Fruit fly (Drosophila melanogaster) whole organism, embryonic: ENCODE data around the gene CG9855.

Experiments used
- CG10267 ChIP-seq: fragments of 200-800 bp; sonication (Bioruptor generic); optimal IDR thresholded peaks from 2 replicates; lab custom pipeline; 2018; ENCODE audit warnings: missing biosample characterization, mild to moderate bottlenecking, missing genetic modification characterization, moderate library complexity
- CG10366 ChIP-seq: fragments of 200-800 bp; sonication (Bioruptor generic); IDR thresholded peaks from 2 replicates; pipeline ENCODE4 v1.3.6; 2022; ENCODE audit warnings: missing biosample characterization, missing genetic modification characterization
- CG10431 ChIP-seq: fragments of 200-800 bp; sonication (Bioruptor generic); optimal IDR thresholded peaks from 3 replicates; lab custom pipeline; 2018; ENCODE audit warnings: missing biosample characterization, mild to moderate bottlenecking, missing genetic modification characterization
- CG12104 ChIP-seq: fragments of 200-800 bp; sonication (Bioruptor generic); optimal IDR thresholded peaks from 3 replicates; lab custom pipeline; 2016; ENCODE audit warnings: missing biosample characterization, missing genetic modification characterization
- CG12236 ChIP-seq: fragments of 200-800 bp; sonication (Bioruptor generic); optimal IDR thresholded peaks from 2 replicates; lab custom pipeline; 2016; ENCODE audit warnings: missing biosample characterization, missing genetic modification characterization
- CG12744 ChIP-seq: fragments of 200-800 bp; sonication (Bioruptor generic); optimal IDR thresholded peaks from 2 replicates; lab custom pipeline; 2016; ENCODE audit warnings: missing biosample characterization, missing genetic modification characterization
- CG13424 ChIP-seq: fragments of 200-800 bp; sonication (Bioruptor generic); optimal IDR thresholded peaks from 2 replicates; lab custom pipeline; 2019; ENCODE audit warnings: missing biosample characterization, mild to moderate bottlenecking, missing genetic modification characterization, moderate library complexity
- CG13775 ChIP-seq: fragments of 200-800 bp; sonication (Bioruptor generic); optimal IDR thresholded peaks from 3 replicates; lab custom pipeline; 2017; ENCODE audit warnings: missing biosample characterization, mild to moderate bottlenecking, missing genetic modification characterization
- CG14014 ChIP-seq: fragments of 200-800 bp; sonication (Bioruptor generic); IDR thresholded peaks from 2 replicates; pipeline ENCODE4 v1.3.6; 2022; ENCODE audit warnings: missing biosample characterization, missing genetic modification characterization
- CG15514 ChIP-seq: fragments of 200-800 bp; sonication (Bioruptor generic); optimal IDR thresholded peaks from 3 replicates; lab custom pipeline; 2017; ENCODE audit warnings: missing biosample characterization, missing genetic modification characterization, mild to moderate bottlenecking, moderate library complexity, missing genetic modification reagents
- CG16779 ChIP-seq: fragments of 200-800 bp; sonication (Bioruptor generic); IDR thresholded peaks from 2 replicates; pipeline ENCODE4 v1.3.6; 2022; ENCODE audit warnings: missing biosample characterization, missing genetic modification characterization
- CG16815 ChIP-seq: fragments of 200-800 bp; sonication (Bioruptor generic); optimal IDR thresholded peaks from 3 replicates; lab custom pipeline; 2017; ENCODE audit warnings: missing biosample characterization, mild to moderate bottlenecking, missing genetic modification characterization
- CG17186 ChIP-seq: fragments of 200-800 bp; sonication (Bioruptor generic); optimal IDR thresholded peaks from 3 replicates; lab custom pipeline; 2017; ENCODE audit warnings: missing biosample characterization, missing genetic modification reagents, missing genetic modification characterization
- CG17328 ChIP-seq: fragments of 200-800 bp; sonication (Bioruptor generic); IDR thresholded peaks from 2 replicates; pipeline ENCODE4 v1.3.6; 2022; ENCODE audit warnings: missing biosample characterization, missing genetic modification characterization
- CG2120 ChIP-seq: fragments of 200-800 bp; sonication (Bioruptor generic); optimal IDR thresholded peaks from 3 replicates; lab custom pipeline; 2016; ENCODE audit warnings: missing biosample characterization, missing genetic modification characterization
- CG30431 ChIP-seq: fragments of 200-800 bp; sonication (Bioruptor generic); optimal IDR thresholded peaks from 2 replicates; lab custom pipeline; 2017; ENCODE audit warnings: missing biosample characterization, missing genetic modification characterization
- CG3065 ChIP-seq: fragments of 200-800 bp; sonication (Bioruptor generic); optimal IDR thresholded peaks from 2 replicates; lab custom pipeline; 2016; ENCODE audit warnings: missing biosample characterization, missing genetic modification characterization
- CG3838 ChIP-seq: fragments of 200-800 bp; sonication (Bioruptor generic); optimal IDR thresholded peaks from 3 replicates; lab custom pipeline; 2016; ENCODE audit warnings: missing biosample characterization, missing genetic modification characterization
- CG3995 ChIP-seq: fragments of 200-800 bp; sonication (Bioruptor generic); optimal IDR thresholded peaks from 3 replicates; lab custom pipeline; 2016; ENCODE audit warnings: missing biosample characterization, missing genetic modification characterization
- CG4820 ChIP-seq: fragments of 200-800 bp; sonication (Bioruptor generic); optimal IDR thresholded peaks from 3 replicates; lab custom pipeline; 2016; ENCODE audit warnings: missing biosample characterization, missing genetic modification characterization
- CG7556 ChIP-seq: fragments of 200-800 bp; sonication (Bioruptor generic); optimal IDR thresholded peaks from 2 replicates; lab custom pipeline; 2017; ENCODE audit warnings: missing biosample characterization, mild to moderate bottlenecking, missing genetic modification characterization
- CG9215 ChIP-seq: fragments of 200-800 bp; sonication (Bioruptor generic); IDR thresholded peaks from 2 replicates; pipeline ENCODE4 v1.3.6; 2022; ENCODE audit warnings: missing biosample characterization, missing genetic modification characterization
- Dip2 ChIP-seq: fragments of 200-800 bp; sonication (Bioruptor generic); IDR thresholded peaks from 2 replicates; pipeline ENCODE4 v1.3.6; 2022; ENCODE audit warnings: missing biosample characterization, missing genetic modification characterization
- HmgD ChIP-seq: fragments of 200-800 bp; sonication (Bioruptor generic); optimal IDR thresholded peaks from 3 replicates; lab custom pipeline; 2016; ENCODE audit warnings: missing biosample characterization, missing genetic modification characterization
- Nf-YB ChIP-seq: fragments of 200-800 bp; sonication (Bioruptor generic); optimal IDR thresholded peaks from 3 replicates; lab custom pipeline; 2019; ENCODE audit warnings: missing biosample characterization, mild to moderate bottlenecking, missing genetic modification characterization, moderate library complexity
- Sry-β ChIP-seq: fragments of 200-800 bp; sonication (Bioruptor generic); optimal IDR thresholded peaks from 2 replicates; lab custom pipeline; 2018; ENCODE audit warnings: missing biosample characterization, mild to moderate bottlenecking, missing genetic modification characterization, moderate library complexity
- Stat92E ChIP-seq, 3 experiments: fragments of >200 bp in 2 of 3; fragments of 200-800 bp in 1 of 3; sonication (Bioruptor generic) in 1 of 3; optimal IDR thresholded peaks; 2 replicates each; lab custom pipeline; 2017 to 2019; ENCODE audit warnings: missing biosample characterization in 3 of 3, missing genetic modification characterization in 3 of 3, mild to moderate bottlenecking in 1 of 3, moderate library complexity in 1 of 3
- amos ChIP-seq: fragments of 200-800 bp; sonication (Bioruptor generic); IDR thresholded peaks from 2 replicates; pipeline ENCODE4 v1.3.6; 2022; ENCODE audit warnings: missing biosample characterization, missing genetic modification characterization; ENCODE audit not compliant: partially characterized antibody
- ara ChIP-seq: fragments of 200-800 bp; sonication (Bioruptor generic); IDR thresholded peaks from 2 replicates; pipeline ENCODE4 v1.3.6; 2022; ENCODE audit warnings: missing biosample characterization, missing genetic modification characterization
- bcd ChIP-seq: fragments of 200-800 bp; sonication (Bioruptor generic); optimal IDR thresholded peaks from 2 replicates; lab custom pipeline; 2017; ENCODE audit warnings: missing biosample characterization, mild to moderate bottlenecking, missing genetic modification characterization
- bowl ChIP-seq: fragments of 200-800 bp; sonication (Bioruptor generic); IDR thresholded peaks from 2 replicates; pipeline ENCODE4 v1.3.6; 2022; ENCODE audit warnings: missing biosample characterization, missing genetic modification characterization
- bsh ChIP-seq, 2 experiments: fragments of 200-800 bp; sonication (Bioruptor generic); optimal IDR thresholded peaks; 2 replicates each; lab custom pipeline; 2017 to 2018; ENCODE audit warnings: mild to moderate bottlenecking in 2 of 2, missing biosample characterization in 2 of 2, missing genetic modification characterization in 2 of 2, moderate library complexity in 1 of 2
- cas ChIP-seq: fragments of 200-800 bp; sonication (Bioruptor generic); IDR thresholded peaks from 2 replicates; pipeline ENCODE4 v1.3.6; 2022; ENCODE audit warnings: missing biosample characterization, missing genetic modification characterization
- chn ChIP-seq: fragments of 200-800 bp; sonication (Bioruptor generic); optimal IDR thresholded peaks from 2 replicates; lab custom pipeline; 2016; ENCODE audit warnings: missing biosample characterization, missing genetic modification characterization
- crc ChIP-seq: fragments of 200-800 bp; sonication (Bioruptor generic); optimal IDR thresholded peaks from 2 replicates; lab custom pipeline; 2016; ENCODE audit warnings: missing biosample characterization, missing genetic modification characterization
- croc ChIP-seq: fragments of 200-800 bp; sonication (Bioruptor generic); conservative IDR thresholded peaks from 3 replicates; pipeline ENCODE4 v1.3.6; 2022; ENCODE audit warnings: missing biosample characterization, missing genetic modification characterization
- disco-r ChIP-seq: fragments of 200-800 bp; sonication (Bioruptor generic); optimal IDR thresholded peaks from 2 replicates; lab custom pipeline; 2016; ENCODE audit warnings: missing biosample characterization, missing genetic modification characterization
- dmrt11E ChIP-seq: fragments of 200-800 bp; sonication (Bioruptor generic); optimal IDR thresholded peaks from 3 replicates; lab custom pipeline; 2018; ENCODE audit warnings: missing biosample characterization, mild to moderate bottlenecking, missing genetic modification characterization, moderate library complexity
- dmrt99B ChIP-seq: fragments of 200-800 bp; sonication (Bioruptor generic); optimal IDR thresholded peaks from 2 replicates; lab custom pipeline; 2018; ENCODE audit warnings: missing biosample characterization, mild to moderate bottlenecking, missing genetic modification characterization, moderate library complexity
- hb ChIP-seq: fragments of 200-800 bp; sonication (Bioruptor generic); IDR thresholded peaks from 3 replicates; pipeline ENCODE4 v1.3.6; 2022; ENCODE audit warnings: missing biosample characterization, missing genetic modification characterization; ENCODE audit not compliant: partially characterized antibody
- hth ChIP-seq: fragments of >200 bp; optimal IDR thresholded peaks from 2 replicates; lab custom pipeline; 2017; ENCODE audit warnings: inconsistent platforms
- insv ChIP-seq, 2 experiments: fragments of 200-800 bp; sonication (Bioruptor generic); optimal IDR thresholded peaks; 3 replicates each; lab custom pipeline; 2016 to 2018; ENCODE audit warnings: missing biosample characterization in 2 of 2, missing genetic modification characterization in 2 of 2
- jing ChIP-seq: fragments of 200-800 bp; sonication (Bioruptor generic); optimal IDR thresholded peaks from 2 replicates; lab custom pipeline; 2018; ENCODE audit warnings: missing biosample characterization, mild to moderate bottlenecking, missing genetic modification characterization
- mirr ChIP-seq: fragments of 200-800 bp; sonication (Bioruptor generic); optimal IDR thresholded peaks from 3 replicates; lab custom pipeline; 2018; ENCODE audit warnings: missing biosample characterization, mild to moderate bottlenecking, missing genetic modification characterization
- mld ChIP-seq: fragments of 200-800 bp; sonication (Bioruptor generic); IDR thresholded peaks from 3 replicates; pipeline ENCODE4 v1.3.6; 2022; ENCODE audit warnings: missing biosample characterization, missing genetic modification characterization; ENCODE audit not compliant: partially characterized antibody
- nerfin-2 ChIP-seq: fragments of 200-800 bp; sonication (Bioruptor generic); IDR thresholded peaks from 2 replicates; pipeline ENCODE4 v1.3.6; 2022; ENCODE audit warnings: missing biosample characterization, missing genetic modification characterization; ENCODE audit not compliant: partially characterized antibody
- prd ChIP-seq, 3 experiments: fragments of >200 bp in 2 of 3; fragments of 200-800 bp in 1 of 3; sonication (Bioruptor generic) in 1 of 3; optimal IDR thresholded peaks in 2 of 3; IDR thresholded peaks in 1 of 3; 2 replicates in 2 of 3; 3 replicates in 1 of 3; pipeline versions ENCODE4 v1.3.6 to Lab custom; 2017 to 2022; ENCODE audit warnings: missing biosample characterization in 1 of 3, missing genetic modification characterization in 1 of 3
- psq ChIP-seq: fragments of 200-800 bp; sonication (Bioruptor generic); optimal IDR thresholded peaks from 2 replicates; lab custom pipeline; 2017; ENCODE audit warnings: missing biosample characterization, missing genetic modification characterization
- repo ChIP-seq: fragments of 200-800 bp; sonication (Bioruptor generic); optimal IDR thresholded peaks from 2 replicates; lab custom pipeline; 2016; ENCODE audit warnings: missing biosample characterization, missing genetic modification characterization
- ro ChIP-seq: fragments of 200-800 bp; sonication (Bioruptor generic); IDR thresholded peaks from 2 replicates; pipeline ENCODE4 v1.3.6; 2022; ENCODE audit warnings: missing biosample characterization, missing genetic modification characterization

The CG9855 gene

dm6 chr3R:4437113-4437512, 39.4 kb upstream of the CG9855 start, which contains the start of the genes Lipt2 and CG14650 (continued):
- TF ChIP-seq bsh (GFP tag; optimal IDR thresholded peaks at IDR 0.05; lab: Kevin White, UChicago), result peak in 1 of 2 experiments; percentile 58
- no peak for TF ChIP-seq Sry-β (GFP tag; lab: Kevin White, UChicago)
- TF ChIP-seq croc (GFP tag; lab: Robert Waterston, UW), result no peak
- TF ChIP-seq CG10431 (GFP tag; lab: Kevin White, UChicago), result no peak
- no peak for TF ChIP-seq psq (GFP tag; lab: Kevin White, UChicago)
- peak; percentile 65 for TF ChIP-seq amos
- peak; percentile 9; the same call in 1 of the 2 replicates for TF ChIP-seq CG10366 (GFP tag; lab: Robert Waterston, UW)
- peak in 1 of 2 experiments; percentile 38 for TF ChIP-seq insv (GFP tag; optimal IDR thresholded peaks at IDR 0.05; lab: Kevin White, UChicago)
- TF ChIP-seq CG12744 (GFP tag; lab: Kevin White, UChicago), result peak; percentile 50
- no peak for TF ChIP-seq CG16815 (GFP tag; lab: Kevin White, UChicago)
- no peak for TF ChIP-seq CG3065 (GFP tag; lab: Kevin White, UChicago)
- TF ChIP-seq Stat92E (GFP tag; optimal IDR thresholded peaks at IDR 0.05; lab: Kevin White, UChicago), result no peak
- peak; percentile 26; the same call in 1 of the 2 replicates for TF ChIP-seq CG14014 (GFP tag; lab: Robert Waterston, UW)
- peak; percentile 54 for TF ChIP-seq repo (GFP tag; lab: Kevin White, UChicago)
- peak; percentile 50 for TF ChIP-seq dmrt11E (tag; lab: Kevin White, UChicago)
- peak; percentile 66 for TF ChIP-seq CG13775
- peak; percentile 62 for TF ChIP-seq CG13424
- TF ChIP-seq CG2120 (GFP tag; lab: Kevin White, UChicago), result peak; percentile 77
- TF ChIP-seq CG10267 (tag; lab: Kevin White, UChicago), result peak; percentile 60
- TF ChIP-seq ara (GFP tag; lab: Robert Waterston, UW), result no peak
- no peak for TF ChIP-seq prd (optimal IDR thresholded peaks at IDR 0.05; lab: Kevin White, UChicago)
- TF ChIP-seq prd (GFP tag; IDR thresholded peaks at IDR 0.05; lab: Robert Waterston, UW), result peak; percentile 38; the same call in 2 of the 3 replicates
- TF ChIP-seq CG9215 (GFP tag; lab: Robert Waterston, UW), result peak; percentile 30; the same call in 1 of the 2 replicates
- TF ChIP-seq CG7556 (GFP tag; lab: Kevin White, UChicago), result peak; percentile 10
- no peak for TF ChIP-seq CG12104 (GFP tag; lab: Kevin White, UChicago)
- TF ChIP-seq ro (GFP tag; lab: Robert Waterston, UW), result no peak
- peak; percentile 23 for TF ChIP-seq CG12236
- TF ChIP-seq crc, result peak; percentile 38
- peak; percentile 74 for TF ChIP-seq CG15514 (GFP tag; lab: Kevin White, UChicago)
- peak; percentile 31 for TF ChIP-seq CG3995 (GFP tag; lab: Kevin White, UChicago)
- TF ChIP-seq jing (GFP tag; lab: Kevin White, UChicago), result no peak
- no peak for TF ChIP-seq CG30431 (GFP tag; lab: Kevin White, UChicago)
- no peak for TF ChIP-seq Dip2
- TF ChIP-seq mld (GFP tag; lab: Robert Waterston, UW), result no peak
- peak; percentile 52 for TF ChIP-seq CG17186 (GFP tag; lab: Kevin White, UChicago)
- peak; percentile 20 for TF ChIP-seq CG4820 (GFP tag; lab: Kevin White, UChicago)
- TF ChIP-seq hth (lab: Kevin White, UChicago), result no peak
- 0 out of 2 replicates have a peak, but pooled peaks have one; percentile 25 for TF ChIP-seq CG17328
- no peak for TF ChIP-seq CG16779 (GFP tag; lab: Robert Waterston, UW)
- peak; percentile 75 for TF ChIP-seq chn (GFP tag; lab: Kevin White, UChicago)
- TF ChIP-seq HmgD (GFP tag; lab: Kevin White, UChicago), result peak; percentile 54
- no peak for TF ChIP-seq CG3838 (GFP tag; lab: Kevin White, UChicago)
- no peak for TF ChIP-seq bowl (GFP tag; lab: Robert Waterston, UW)
- no peak for TF ChIP-seq hb (GFP tag; lab: Robert Waterston, UW)
- peak; percentile 17 for TF ChIP-seq Nf-YB (GFP tag; lab: Kevin White, UChicago)
- TF ChIP-seq bcd (GFP tag; lab: Kevin White, UChicago), result peak; percentile 33
- TF ChIP-seq mirr (GFP tag; lab: Kevin White, UChicago), result peak; percentile 8
- no peak for TF ChIP-seq nerfin-2 (GFP tag; lab: Robert Waterston, UW)
- TF ChIP-seq cas (GFP tag; lab: Robert Waterston, UW), result no peak
- TF ChIP-seq dmrt99B (tag; lab: Kevin White, UChicago), result no peak
- TF ChIP-seq disco-r (GFP tag; lab: Kevin White, UChicago), result peak; percentile 12
